Worm (Caenorhabditis elegans) whole organism, mixed stage, embryonic: Measurements from ENCODE around the gene F35D2.1.

ENCODE experiments used
- elt-3 ChIP-seq: fragments of 150-350 bp; optimal IDR thresholded peaks from 2 replicates; lab custom pipeline; 2014; ENCODE audit warnings: missing biosample characterization, missing genetic modification characterization
- mab-5 ChIP-seq: fragments of 150-350 bp; optimal IDR thresholded peaks from 2 replicates; lab custom pipeline; 2014; ENCODE audit warnings: missing biosample characterization, missing genetic modification characterization
- nhr-76 ChIP-seq: sonication (generic microtip); optimal IDR thresholded peaks from 2 replicates; lab custom pipeline; 2017; ENCODE audit warnings: missing biosample characterization, missing genetic modification characterization
- pha-4 ChIP-seq: fragments of 150-350 bp; optimal IDR thresholded peaks from 2 replicates; lab custom pipeline; 2018; ENCODE audit warnings: missing biosample characterization, missing genetic modification reagents, missing genetic modification characterization
- sptf-1 ChIP-seq: sonication (generic microtip); optimal IDR thresholded peaks from 2 replicates; lab custom pipeline; 2017; ENCODE audit warnings: mild to moderate bottlenecking, missing genetic modification characterization, moderate library complexity, missing compliant biosample characterization
- unc-39 ChIP-seq: fragments of 150-350 bp; optimal IDR thresholded peaks from 2 replicates; lab custom pipeline; 2014; ENCODE audit warnings: missing biosample characterization, missing genetic modification characterization

ce11 chrII:7545364-7545763, 30.4 kb upstream of the F35D2.1 start:
- no peak for TF ChIP-seq elt-3 (tag; lab: Kevin White, UChicago)
- TF ChIP-seq unc-39 (tag; lab: Kevin White, UChicago): no peak
- no peak for TF ChIP-seq nhr-76
- no peak for TF ChIP-seq mab-5 (tag; lab: Kevin White, UChicago)
- TF ChIP-seq sptf-1 (tag; lab: Kevin White, UChicago): no peak
- no peak for TF ChIP-seq pha-4 (tag; lab: Kevin White, UChicago)
